Fruit fly (Drosophila melanogaster) whole organism, embryonic: ENCODE measurements around the gene Syx1A.

Source experiments
- CG12391 ChIP-seq: fragments of 200-800 bp; sonication (Bioruptor generic); optimal IDR thresholded peaks from 3 replicates; lab custom pipeline; 2018; ENCODE audit warnings: missing biosample characterization, mild to moderate bottlenecking, missing genetic modification characterization, moderate library complexity
- CG12659 ChIP-seq: fragments of 200-800 bp; sonication (Bioruptor generic); optimal IDR thresholded peaks from 3 replicates; lab custom pipeline; 2017; ENCODE audit warnings: mild to moderate bottlenecking, missing biosample characterization, missing genetic modification reagents, missing genetic modification characterization
- CG17385 ChIP-seq: fragments of 200-800 bp; sonication (Bioruptor generic); optimal IDR thresholded peaks from 3 replicates; lab custom pipeline; 2018; ENCODE audit warnings: missing biosample characterization, mild to moderate bottlenecking, missing genetic modification characterization
- CG1832 ChIP-seq: fragments of 200-800 bp; sonication (Bioruptor generic); optimal IDR thresholded peaks from 2 replicates; lab custom pipeline; 2017; ENCODE audit warnings: missing biosample characterization, mild to moderate bottlenecking, missing genetic modification characterization, inconsistent platforms
- Oli ChIP-seq: fragments of 200-800 bp; sonication (Bioruptor generic); optimal IDR thresholded peaks from 2 replicates; lab custom pipeline; 2018; ENCODE audit warnings: missing biosample characterization, mild to moderate bottlenecking, missing genetic modification characterization, moderate library complexity
- amos ChIP-seq: fragments of 200-800 bp; sonication (Bioruptor generic); IDR thresholded peaks from 2 replicates; pipeline ENCODE4 v1.3.6; 2022; ENCODE audit warnings: missing biosample characterization, missing genetic modification characterization; ENCODE audit not compliant: partially characterized antibody
- crp ChIP-seq, 2 experiments: fragments of 200-800 bp; sonication (Bioruptor generic); optimal IDR thresholded peaks; 2 replicates in 1 of 2; 3 replicates in 1 of 2; lab custom pipeline; 2017; ENCODE audit warnings: missing biosample characterization in 2 of 2, missing genetic modification characterization in 2 of 2, mild to moderate bottlenecking in 1 of 2, moderate library complexity in 1 of 2
- fd96Cb ChIP-seq: fragments of 200-800 bp; sonication (Bioruptor generic); optimal IDR thresholded peaks from 2 replicates; lab custom pipeline; 2018; ENCODE audit warnings: missing biosample characterization, mild to moderate bottlenecking, missing genetic modification characterization, moderate library complexity
- kah ChIP-seq: fragments of 200-800 bp; sonication (Bioruptor generic); optimal IDR thresholded peaks from 2 replicates; lab custom pipeline; 2018; ENCODE audit warnings: missing biosample characterization, mild to moderate bottlenecking, missing genetic modification characterization
- p53 ChIP-seq: fragments of 200-800 bp; sonication (Bioruptor generic); optimal IDR thresholded peaks from 2 replicates; lab custom pipeline; 2016; ENCODE audit warnings: missing biosample characterization, missing genetic modification characterization

dm6 chr3R:24073703-24074102 is 31.9 kb downstream of the Syx1A start:
- TF ChIP-seq crp (GFP tag; optimal IDR thresholded peaks at IDR 0.05; lab: Kevin White, UChicago) = no peak
- no peak for TF ChIP-seq CG17385
- no peak for TF ChIP-seq CG12659 (GFP tag; lab: Kevin White, UChicago)
- no peak for TF ChIP-seq amos (GFP tag; lab: Robert Waterston, UW)
- no peak for TF ChIP-seq fd96Cb
- TF ChIP-seq kah (GFP tag; lab: Kevin White, UChicago) = no peak
- TF ChIP-seq CG12391 (tag; lab: Kevin White, UChicago) = no peak
- no peak for TF ChIP-seq CG1832
- TF ChIP-seq p53 = no peak
- TF ChIP-seq Oli (tag; lab: Kevin White, UChicago) = peak; percentile 5
